Fruit fly (Drosophila melanogaster) whole organism, larva: ENCODE measurements around the gene CG17707.

Experiments
- noc ChIP-seq: fragments of 200-800 bp; sonication (Bioruptor generic); optimal IDR thresholded peaks from 3 replicates; lab custom pipeline; 2019; ENCODE audit warnings: missing biosample characterization, mild to moderate bottlenecking, missing genetic modification characterization, moderate library complexity

CG17707 gene

dm6 chrX:148326-148725 lies at the start of gene CG17707:
Gene CG17707 (minus strand): TSS chrX:148426.
- no peak for TF ChIP-seq noc

- TF ChIP-seq noc = no peak
Measured at dm6 chrX:191046-191445, 42.8 kb upstream of the CG17707 start.

- TF ChIP-seq noc = no peak
Measured at dm6 chrX:180462-180861, 32.2 kb upstream of the CG17707 start.

- peak; percentile 48 for TF ChIP-seq noc
Measured at dm6 chrX:175542-176197, 27.4 kb upstream of the CG17707 start.

dm6 chrX:173544-173943 lies 25.3 kb upstream of the CG17707 start:
- no peak for TF ChIP-seq noc

- no peak for TF ChIP-seq noc
Measured at dm6 chrX:169571-169970, 21.3 kb upstream of the CG17707 start.

- no peak for TF ChIP-seq noc
Measured at dm6 chrX:145081-145480, 3.1 kb downstream of the CG17707 start.

- no peak for TF ChIP-seq noc
Measured at dm6 chrX:141961-142360, 6.3 kb downstream of the CG17707 start.

dm6 chrX:140018-140417 lies 8.2 kb downstream of the CG17707 start, which contains the start of gene tyn:
Gene tyn (plus strand): TSS chrX:140318.
- TF ChIP-seq noc = no peak

dm6 chrX:130555-130954 lies 17.7 kb downstream of the CG17707 start:
- TF ChIP-seq noc = no peak

dm6 chrX:127350-127768 lies 20.9 kb downstream of the CG17707 start, which contains the start of gene RhoGAP1A:
Gene RhoGAP1A (plus strand): TSS chrX:127449.
- no peak for TF ChIP-seq noc

dm6 chrX:126614-127013 lies 21.6 kb downstream of the CG17707 start, which contains the start of gene CG17636:
Gene CG17636 (minus strand): TSS chrX:126714.
- TF ChIP-seq noc = no peak

dm6 chrX:123799-124198 lies 24.4 kb downstream of the CG17707 start:
- TF ChIP-seq noc = no peak

dm6 chrX:115006-115405 lies 33.2 kb downstream of the CG17707 start:
- no peak for TF ChIP-seq noc
